Fruit fly (Drosophila melanogaster) whole organism, embryonic: ENCODE data around the gene Snx27.

ENCODE experiments used
- CG10979 ChIP-seq: fragments of 200-800 bp; sonication (Bioruptor generic); optimal IDR thresholded peaks from 2 replicates; lab custom pipeline; 2018; ENCODE audit warnings: missing biosample characterization, mild to moderate bottlenecking, missing genetic modification characterization, moderate library complexity
- CG11504 ChIP-seq: fragments of 200-800 bp; sonication (Bioruptor generic); optimal IDR thresholded peaks from 3 replicates; lab custom pipeline; 2019; ENCODE audit warnings: missing biosample characterization, mild to moderate bottlenecking, missing genetic modification characterization, moderate library complexity
- CG12104 ChIP-seq: fragments of 200-800 bp; sonication (Bioruptor generic); optimal IDR thresholded peaks from 3 replicates; lab custom pipeline; 2016; ENCODE audit warnings: missing biosample characterization, missing genetic modification characterization
- CG13123 ChIP-seq: fragments of 200-800 bp; sonication (Bioruptor generic); optimal IDR thresholded peaks from 2 replicates; lab custom pipeline; 2016; ENCODE audit warnings: missing biosample characterization, missing genetic modification characterization
- CG14014 ChIP-seq: fragments of 200-800 bp; sonication (Bioruptor generic); IDR thresholded peaks from 2 replicates; pipeline ENCODE4 v1.3.6; 2022; ENCODE audit warnings: missing biosample characterization, missing genetic modification characterization
- CG14050 ChIP-seq: fragments of 200-800 bp; sonication (Bioruptor generic); IDR thresholded peaks from 3 replicates; pipeline ENCODE4 v1.3.6; 2022; ENCODE audit warnings: missing biosample characterization, missing genetic modification characterization
- CG15011 ChIP-seq: fragments of 200-800 bp; sonication (Bioruptor generic); optimal IDR thresholded peaks from 3 replicates; lab custom pipeline; 2018; ENCODE audit warnings: missing biosample characterization, mild to moderate bottlenecking, missing genetic modification characterization
- CG1529 ChIP-seq: fragments of 200-800 bp; sonication (Bioruptor generic); optimal IDR thresholded peaks from 3 replicates; lab custom pipeline; 2018; ENCODE audit warnings: missing biosample characterization, missing genetic modification characterization
- CG16779 ChIP-seq: fragments of 200-800 bp; sonication (Bioruptor generic); IDR thresholded peaks from 2 replicates; pipeline ENCODE4 v1.3.6; 2022; ENCODE audit warnings: missing biosample characterization, missing genetic modification characterization
- CG18262 ChIP-seq: fragments of 200-800 bp; optimal IDR thresholded peaks from 3 replicates; lab custom pipeline; 2019; ENCODE audit warnings: missing biosample characterization, mild to moderate bottlenecking, missing genetic modification characterization, moderate library complexity
- CG30020 ChIP-seq: fragments of 200-800 bp; optimal IDR thresholded peaks from 2 replicates; lab custom pipeline; 2019; ENCODE audit warnings: missing biosample characterization, mild to moderate bottlenecking, missing genetic modification characterization, moderate library complexity
- CG34224 ChIP-seq: fragments of 200-800 bp; sonication (Bioruptor generic); IDR thresholded peaks from 3 replicates; pipeline ENCODE4 v1.3.6; 2022; ENCODE audit warnings: missing biosample characterization, missing genetic modification characterization; ENCODE audit not compliant: partially characterized antibody
- CG3726 ChIP-seq: fragments of 200-800 bp; sonication (Bioruptor generic); IDR thresholded peaks from 3 replicates; pipeline ENCODE4, ENCODE4 v1.3.6; 2022; ENCODE audit warnings: missing biosample characterization, missing genetic modification characterization
- CG3838 ChIP-seq: fragments of 200-800 bp; sonication (Bioruptor generic); optimal IDR thresholded peaks from 3 replicates; lab custom pipeline; 2016; ENCODE audit warnings: missing biosample characterization, missing genetic modification characterization
- CG7271 ChIP-seq: fragments of 200-800 bp; sonication (Bioruptor generic); optimal IDR thresholded peaks from 2 replicates; lab custom pipeline; 2018; ENCODE audit warnings: missing biosample characterization, mild to moderate bottlenecking, missing genetic modification characterization, moderate library complexity
- D19B ChIP-seq: fragments of 200-800 bp; sonication (Bioruptor generic); optimal IDR thresholded peaks from 2 replicates; lab custom pipeline; 2017; ENCODE audit warnings: missing biosample characterization, mild to moderate bottlenecking, missing genetic modification characterization
- Fer1 ChIP-seq: fragments of 200-800 bp; sonication (Bioruptor generic); optimal IDR thresholded peaks from 2 replicates; lab custom pipeline; 2017; ENCODE audit warnings: missing biosample characterization, mild to moderate bottlenecking, missing genetic modification characterization
- Hr51 ChIP-seq, 2 experiments: fragments of 200-800 bp; sonication (Bioruptor generic); optimal IDR thresholded peaks; 2 replicates in 1 of 2; 3 replicates in 1 of 2; lab custom pipeline; 2016 to 2018; ENCODE audit warnings: missing biosample characterization in 2 of 2, missing genetic modification characterization in 2 of 2, mild to moderate bottlenecking in 1 of 2, moderate library complexity in 1 of 2
- Jarid2 ChIP-seq: fragments of 200-800 bp; sonication (Bioruptor generic); optimal IDR thresholded peaks from 3 replicates; lab custom pipeline; 2017; ENCODE audit warnings: mild to moderate bottlenecking, missing biosample characterization, missing genetic modification reagents, missing genetic modification characterization
- MESR4 ChIP-seq: fragments of 200-800 bp; sonication (Bioruptor generic); optimal IDR thresholded peaks from 2 replicates; lab custom pipeline; 2018; ENCODE audit warnings: missing biosample characterization, mild to moderate bottlenecking, missing genetic modification characterization, moderate library complexity
- Meics ChIP-seq: fragments of 200-800 bp; sonication (Bioruptor generic); optimal IDR thresholded peaks from 2 replicates; lab custom pipeline; 2017; ENCODE audit warnings: missing biosample characterization, mild to moderate bottlenecking, missing genetic modification characterization
- NC2α ChIP-seq: fragments of 200-800 bp; sonication (Bioruptor generic); optimal IDR thresholded peaks from 2 replicates; lab custom pipeline; 2016; ENCODE audit warnings: missing biosample characterization, missing genetic modification characterization
- Sin3A ChIP-seq: fragments of >200 bp; optimal IDR thresholded peaks from 2 replicates; lab custom pipeline; 2018
- Six4 ChIP-seq: fragments of 200-800 bp; sonication (Bioruptor generic); optimal IDR thresholded peaks from 2 replicates; lab custom pipeline; 2016; ENCODE audit warnings: missing biosample characterization, missing genetic modification characterization
- Taf1 ChIP-seq: fragments of 200-800 bp; sonication (Bioruptor generic); IDR thresholded peaks from 2 replicates; pipeline ENCODE4 v1.3.6; 2022; ENCODE audit warnings: missing biosample characterization, missing genetic modification characterization
- Xrp1 ChIP-seq: fragments of 200-800 bp; sonication (Bioruptor generic); IDR thresholded peaks from 2 replicates; pipeline ENCODE4 v1.3.6; 2022; ENCODE audit warnings: missing biosample characterization, missing genetic modification characterization
- aop ChIP-seq: fragments of 200-800 bp; sonication (Bioruptor generic); IDR thresholded peaks from 2 replicates; pipeline ENCODE4 v1.3.6; 2022; ENCODE audit warnings: missing biosample characterization, missing genetic modification characterization
- caup ChIP-seq: fragments of 200-800 bp; sonication (Bioruptor generic); optimal IDR thresholded peaks from 3 replicates; lab custom pipeline; 2017; ENCODE audit warnings: missing biosample characterization, mild to moderate bottlenecking, missing genetic modification characterization, moderate library complexity; ENCODE audit not compliant: severe bottlenecking
- chinmo ChIP-seq: fragments of 200-800 bp; sonication (Bioruptor generic); IDR thresholded peaks from 4 replicates; pipeline ENCODE4 v1.3.6; 2022; ENCODE audit warnings: missing biosample characterization, missing genetic modification characterization; ENCODE audit not compliant: partially characterized antibody
- crol ChIP-seq: fragments of 200-800 bp; sonication (Bioruptor generic); IDR thresholded peaks from 2 replicates; pipeline ENCODE4 v1.3.6; 2022; ENCODE audit warnings: missing biosample characterization, missing genetic modification characterization
- cwo ChIP-seq: fragments of 200-800 bp; sonication (Bioruptor generic); optimal IDR thresholded peaks from 3 replicates; lab custom pipeline; 2017; ENCODE audit warnings: missing biosample characterization, missing genetic modification characterization, mild to moderate bottlenecking, moderate library complexity, missing genetic modification reagents
- ems ChIP-seq: fragments of 200-800 bp; sonication (Bioruptor generic); optimal IDR thresholded peaks from 3 replicates; lab custom pipeline; 2016; ENCODE audit warnings: missing biosample characterization, missing genetic modification characterization
- esg ChIP-seq: fragments of 200-800 bp; sonication (Bioruptor generic); conservative IDR thresholded peaks from 2 replicates; pipeline ENCODE4 v1.3.6; 2022; ENCODE audit warnings: missing biosample characterization, missing genetic modification characterization
- eyg ChIP-seq: fragments of 200-800 bp; sonication (Bioruptor generic); optimal IDR thresholded peaks from 3 replicates; lab custom pipeline; 2016; ENCODE audit warnings: missing biosample characterization, missing genetic modification characterization
- fd102C ChIP-seq: fragments of 200-800 bp; sonication (Bioruptor generic); optimal IDR thresholded peaks from 2 replicates; lab custom pipeline; 2018; ENCODE audit warnings: missing biosample characterization, mild to moderate bottlenecking, missing genetic modification characterization, moderate library complexity
- gcm2 ChIP-seq: fragments of 200-800 bp; sonication (Bioruptor generic); optimal IDR thresholded peaks from 2 replicates; lab custom pipeline; 2016; ENCODE audit warnings: missing biosample characterization, missing genetic modification characterization
- gsb ChIP-seq: fragments of 200-800 bp; sonication (Bioruptor generic); IDR thresholded peaks from 2 replicates; pipeline ENCODE4 v1.3.6; 2022; ENCODE audit warnings: missing biosample characterization, missing genetic modification characterization
- jing ChIP-seq: fragments of 200-800 bp; sonication (Bioruptor generic); optimal IDR thresholded peaks from 2 replicates; lab custom pipeline; 2018; ENCODE audit warnings: missing biosample characterization, mild to moderate bottlenecking, missing genetic modification characterization
- kah ChIP-seq: fragments of 200-800 bp; sonication (Bioruptor generic); optimal IDR thresholded peaks from 2 replicates; lab custom pipeline; 2018; ENCODE audit warnings: missing biosample characterization, mild to moderate bottlenecking, missing genetic modification characterization
- klu ChIP-seq: fragments of 200-800 bp; sonication (Bioruptor generic); IDR thresholded peaks from 2 replicates; pipeline ENCODE4 v1.3.6; 2022; ENCODE audit warnings: missing biosample characterization, missing genetic modification characterization
- knrl ChIP-seq: fragments of 200-800 bp; sonication (Bioruptor generic); IDR thresholded peaks from 3 replicates; pipeline ENCODE4 v1.3.6; 2022; ENCODE audit warnings: missing biosample characterization, missing genetic modification characterization; ENCODE audit not compliant: partially characterized antibody
- nmo ChIP-seq: fragments of 200-800 bp; sonication (Bioruptor generic); optimal IDR thresholded peaks from 2 replicates; lab custom pipeline; 2018; ENCODE audit warnings: missing biosample characterization, mild to moderate bottlenecking, missing genetic modification characterization, moderate library complexity
- repo ChIP-seq: fragments of 200-800 bp; sonication (Bioruptor generic); optimal IDR thresholded peaks from 2 replicates; lab custom pipeline; 2016; ENCODE audit warnings: missing biosample characterization, missing genetic modification characterization
- scrt ChIP-seq: fragments of 200-800 bp; sonication (Bioruptor generic); optimal IDR thresholded peaks from 2 replicates; lab custom pipeline; 2018; ENCODE audit warnings: missing biosample characterization, mild to moderate bottlenecking, missing genetic modification characterization, moderate library complexity
- sens ChIP-seq: fragments of 200-800 bp; sonication (Bioruptor generic); peaks from one replicate; lab custom pipeline; 2016; ENCODE audit warnings: missing biosample characterization, missing genetic modification characterization
- sima ChIP-seq: fragments of 200-800 bp; sonication (Bioruptor generic); optimal IDR thresholded peaks from 2 replicates; lab custom pipeline; 2016; ENCODE audit warnings: missing biosample characterization, missing genetic modification characterization
- sna ChIP-seq: fragments of 200-800 bp; sonication (Bioruptor generic); IDR thresholded peaks from 2 replicates; pipeline ENCODE4 v1.3.6; 2022; ENCODE audit warnings: missing biosample characterization, missing genetic modification characterization; ENCODE audit not compliant: partially characterized antibody
- vfl ChIP-seq: fragments of 200-800 bp; sonication (Bioruptor generic); optimal IDR thresholded peaks from 2 replicates; lab custom pipeline; 2016; ENCODE audit warnings: missing biosample characterization, missing genetic modification characterization
- wek ChIP-seq: fragments of 200-800 bp; sonication (Bioruptor generic); optimal IDR thresholded peaks from 3 replicates; lab custom pipeline; 2018; ENCODE audit warnings: missing biosample characterization, mild to moderate bottlenecking, missing genetic modification characterization, moderate library complexity
- zen ChIP-seq: fragments of 200-800 bp; sonication (Bioruptor generic); optimal IDR thresholded peaks from 3 replicates; lab custom pipeline; 2018; ENCODE audit warnings: missing biosample characterization, mild to moderate bottlenecking, missing genetic modification characterization, moderate library complexity

Snx27 gene

dm6 chrX:5699824-5700498 is 37.9 kb downstream of the Snx27 start (continued):
- TF ChIP-seq CG30020 (tag; lab: Kevin White, UChicago) (no peak), eyg (no peak), chinmo (no peak), CG12104 (GFP tag; lab: Kevin White, UChicago) (no peak), fd102C (no peak), Taf1 (GFP tag; lab: Robert Waterston, UW) (no peak), CG16779 (GFP tag; lab: Robert Waterston, UW) (no peak), sens (peak; percentile 90), nmo (GFP tag; lab: Kevin White, UChicago) (peak; percentile 79), repo (no peak), Hr51 (GFP tag; optimal IDR thresholded peaks at IDR 0.05; lab: Kevin White, UChicago) (peak in 1 of 2 experiments; percentile 78), CG14050 (GFP tag; lab: Robert Waterston, UW) (peak; percentile 29; the same call in 1 of the 3 replicates), CG3838 (GFP tag; lab: Kevin White, UChicago) (no peak), gcm2 (peak; percentile 10), NC2α (no peak), Six4 (GFP tag; lab: Kevin White, UChicago) (peak; percentile 29), caup (peak; percentile 28), wek (GFP tag; lab: Kevin White, UChicago) (no peak), CG13123 (GFP tag; lab: Kevin White, UChicago) (no peak), CG34224 (GFP tag; lab: Robert Waterston, UW) (no peak), Sin3A (lab: Kevin White, UChicago) (no peak), kah (GFP tag; lab: Kevin White, UChicago) (no peak), jing (GFP tag; lab: Kevin White, UChicago) (peak; percentile 48), aop (no peak), klu (no peak), crol (peak; percentile 95), CG1529 (GFP tag; lab: Kevin White, UChicago) (peak; percentile 52), Jarid2 (GFP tag; lab: Kevin White, UChicago) (no peak), CG14014 (no peak), CG15011 (GFP tag; lab: Kevin White, UChicago) (peak; percentile 39), CG18262 (peak; percentile 74), ems (GFP tag; lab: Kevin White, UChicago) (peak; percentile 34), zen (tag; lab: Kevin White, UChicago) (no peak), gsb (GFP tag; lab: Robert Waterston, UW) (no peak), vfl (GFP tag; lab: Kevin White, UChicago) (no peak), sima (no peak), sna (GFP tag; lab: Robert Waterston, UW) (no peak), Fer1 (GFP tag; lab: Kevin White, UChicago) (peak; percentile 47), CG10979 (tag; lab: Kevin White, UChicago) (peak; percentile 75), MESR4 (GFP tag; lab: Kevin White, UChicago) (no peak), scrt (GFP tag; lab: Kevin White, UChicago) (peak; percentile 49), CG3726 (GFP tag; lab: Robert Waterston, UW) (peak; percentile 33; the same call in 1 of the 3 replicates), cwo (peak; percentile 48), Meics (GFP tag; lab: Kevin White, UChicago) (peak; percentile 55), Xrp1 (GFP tag; lab: Robert Waterston, UW) (peak; percentile 74), knrl (GFP tag; lab: Robert Waterston, UW) (no peak), CG11504 (tag; lab: Kevin White, UChicago) (peak; percentile 79), D19B (GFP tag; lab: Kevin White, UChicago) (peak; percentile 89), CG7271 (tag; lab: Kevin White, UChicago) (no peak), esg (no peak; the same call in 1 of the 2 replicates)
